Worm (Caenorhabditis elegans): Measurements from ENCODE around the gene sipa-1.
A peak's percentile ranks its signal among the peaks of the same experiment; 100 is the strongest.

The sipa-1 gene

DNA sequence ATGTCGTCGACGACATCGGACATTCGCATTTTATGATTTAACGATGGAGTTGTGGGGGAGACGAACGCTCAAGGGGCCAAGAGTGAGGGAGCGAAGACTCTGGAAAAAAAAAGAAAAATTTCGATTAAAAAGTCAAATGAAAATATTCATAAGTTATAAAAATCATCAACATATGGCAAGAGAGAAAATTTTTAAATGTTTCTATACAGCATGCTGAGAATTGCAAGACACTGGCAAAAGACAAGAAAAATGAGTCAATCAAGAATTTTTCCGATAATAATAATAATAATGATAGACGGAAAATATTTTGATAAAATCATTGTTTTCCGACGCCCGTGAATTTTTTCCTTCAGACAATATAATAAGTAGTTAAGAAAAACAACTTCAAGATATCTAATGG lies at the start of gene sipa-1:
Gene sipa-1 (minus strand): TSS at position 101 of the 400 bp plus-strand sequence.
- no peak for TF ChIP-seq klf-2 (GFP tag; conservative IDR thresholded peaks at IDR 0.05)
- TF ChIP-seq tab-1 (GFP tag; IDR thresholded peaks at IDR 0.05) = no peak
- TF ChIP-seq T22C8.4 (GFP tag; IDR thresholded peaks at IDR 0.05) = no peak
- no peak for TF ChIP-seq ztf-29 (GFP tag; IDR thresholded peaks at IDR 0.05)
- TF ChIP-seq ztf-23 (GFP tag; IDR thresholded peaks at IDR 0.05) = no peak
- TF ChIP-seq med-1 (GFP tag; optimal IDR thresholded peaks at IDR 0.05; ENCODE audit: insufficient read depth) = no peak
- TF ChIP-seq ref-1 (GFP tag; conservative IDR thresholded peaks at IDR 0.05) = no peak
- TF ChIP-seq cog-1 (tag; optimal IDR thresholded peaks at IDR 0.05) = no peak
- TF ChIP-seq flt-1 (GFP tag; IDR thresholded peaks at IDR 0.05) = no peak

ce11 chrV:11686877-11687276 lies 49.8 kb upstream of the sipa-1 start, which contains the start of gene W05E10.2:
TSS of gene W05E10.2 (plus strand) at chrV:11687177.
- TF ChIP-seq klf-2 (GFP tag; conservative IDR thresholded peaks at IDR 0.05) (no peak), cog-1 (tag; optimal IDR thresholded peaks at IDR 0.05) (no peak), med-1 (GFP tag; optimal IDR thresholded peaks at IDR 0.05; ENCODE audit: insufficient read depth) (no peak), ztf-23 (GFP tag; IDR thresholded peaks at IDR 0.05) (no peak), tab-1 (GFP tag; IDR thresholded peaks at IDR 0.05) (no peak), ztf-29 (GFP tag; IDR thresholded peaks at IDR 0.05) (no peak), ref-1 (GFP tag; conservative IDR thresholded peaks at IDR 0.05) (no peak), T22C8.4 (GFP tag; IDR thresholded peaks at IDR 0.05) (no peak), flt-1 (GFP tag; IDR thresholded peaks at IDR 0.05) (no peak)

ce11 chrV:11682858-11683257 lies 45.8 kb upstream of the sipa-1 start:
- TF ChIP-seq flt-1 (GFP tag; IDR thresholded peaks at IDR 0.05) = no peak
- no peak for TF ChIP-seq cog-1 (tag; optimal IDR thresholded peaks at IDR 0.05)
- TF ChIP-seq T22C8.4 (GFP tag; IDR thresholded peaks at IDR 0.05) = no peak
- TF ChIP-seq ref-1 (GFP tag; conservative IDR thresholded peaks at IDR 0.05) = no peak
- TF ChIP-seq ztf-29 (GFP tag; IDR thresholded peaks at IDR 0.05) = no peak
- no peak for TF ChIP-seq med-1 (GFP tag; optimal IDR thresholded peaks at IDR 0.05; ENCODE audit: insufficient read depth)
- no peak for TF ChIP-seq klf-2 (GFP tag; conservative IDR thresholded peaks at IDR 0.05)
- no peak for TF ChIP-seq ztf-23 (GFP tag; IDR thresholded peaks at IDR 0.05)
- TF ChIP-seq tab-1 (GFP tag; IDR thresholded peaks at IDR 0.05) = no peak

ce11 chrV:11680519-11681203 lies 43.6 kb upstream of the sipa-1 start:
- no peak for TF ChIP-seq klf-2 (GFP tag; conservative IDR thresholded peaks at IDR 0.05)
- no peak for TF ChIP-seq cog-1 (tag; optimal IDR thresholded peaks at IDR 0.05)
- no peak for TF ChIP-seq flt-1 (GFP tag; IDR thresholded peaks at IDR 0.05)

- TF ChIP-seq med-1 (GFP tag; optimal IDR thresholded peaks at IDR 0.05; ENCODE audit: insufficient read depth) (no peak), ztf-23 (GFP tag; IDR thresholded peaks at IDR 0.05) (no peak), T22C8.4 (GFP tag; IDR thresholded peaks at IDR 0.05) (no peak), klf-2 (GFP tag; conservative IDR thresholded peaks at IDR 0.05) (no peak), tab-1 (GFP tag; IDR thresholded peaks at IDR 0.05) (no peak)
Measured at ce11 chrV:11677494-11677893, 40.4 kb upstream of the sipa-1 start.

ce11 chrV:11677030-11677429 lies 39.9 kb upstream of the sipa-1 start:
- TF ChIP-seq med-1 (GFP tag; optimal IDR thresholded peaks at IDR 0.05; ENCODE audit: insufficient read depth) = no peak
- TF ChIP-seq cog-1 (tag; optimal IDR thresholded peaks at IDR 0.05) = no peak
- no peak for TF ChIP-seq ztf-23 (GFP tag; IDR thresholded peaks at IDR 0.05)
- no peak for TF ChIP-seq klf-2 (GFP tag; conservative IDR thresholded peaks at IDR 0.05)
- no peak for TF ChIP-seq tab-1 (GFP tag; IDR thresholded peaks at IDR 0.05)
- no peak for TF ChIP-seq ztf-29 (GFP tag; IDR thresholded peaks at IDR 0.05)
- TF ChIP-seq ref-1 (GFP tag; conservative IDR thresholded peaks at IDR 0.05) = no peak
- no peak for TF ChIP-seq flt-1 (GFP tag; IDR thresholded peaks at IDR 0.05)
- no peak for TF ChIP-seq T22C8.4 (GFP tag; IDR thresholded peaks at IDR 0.05)

ce11 chrV:11676498-11676897 lies 39.4 kb upstream of the sipa-1 start:
- TF ChIP-seq ztf-23 (GFP tag; IDR thresholded peaks at IDR 0.05) = no peak

DNA sequence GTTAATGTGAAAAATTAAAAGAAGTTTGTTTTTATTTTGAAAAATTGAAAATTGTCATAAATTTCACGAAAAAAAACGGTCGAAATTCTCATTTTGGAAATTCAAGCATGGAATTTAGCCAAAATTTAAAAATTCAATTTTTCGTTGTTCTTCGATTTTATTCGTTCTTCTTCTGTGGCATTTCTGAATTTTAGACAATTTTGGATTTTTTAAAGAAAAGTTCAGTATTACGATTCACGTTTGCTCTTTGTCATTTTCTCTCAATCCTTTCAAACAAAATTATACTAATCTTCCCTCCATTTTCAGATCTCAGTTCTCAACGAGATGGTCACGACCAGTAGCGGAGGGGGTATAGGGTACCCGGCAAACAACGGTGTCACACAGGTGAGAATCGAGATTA lies 38.5 kb upstream of the sipa-1 start, which contains the start of gene ape-1:
Gene ape-1 (plus strand): TSS at position 301 of the 400 bp plus-strand sequence.
- no peak for TF ChIP-seq ztf-23 (GFP tag; IDR thresholded peaks at IDR 0.05)
- TF ChIP-seq med-1 (GFP tag; optimal IDR thresholded peaks at IDR 0.05; ENCODE audit: insufficient read depth) = no peak

ce11 chrV:11674594-11675579 lies 37.8 kb upstream of the sipa-1 start:
- TF ChIP-seq klf-2 (GFP tag; conservative IDR thresholded peaks at IDR 0.05) (0 out of 2 replicates have a peak, but pooled peaks have one; percentile 12), flt-1 (GFP tag; IDR thresholded peaks at IDR 0.05) (no peak)

DNA sequence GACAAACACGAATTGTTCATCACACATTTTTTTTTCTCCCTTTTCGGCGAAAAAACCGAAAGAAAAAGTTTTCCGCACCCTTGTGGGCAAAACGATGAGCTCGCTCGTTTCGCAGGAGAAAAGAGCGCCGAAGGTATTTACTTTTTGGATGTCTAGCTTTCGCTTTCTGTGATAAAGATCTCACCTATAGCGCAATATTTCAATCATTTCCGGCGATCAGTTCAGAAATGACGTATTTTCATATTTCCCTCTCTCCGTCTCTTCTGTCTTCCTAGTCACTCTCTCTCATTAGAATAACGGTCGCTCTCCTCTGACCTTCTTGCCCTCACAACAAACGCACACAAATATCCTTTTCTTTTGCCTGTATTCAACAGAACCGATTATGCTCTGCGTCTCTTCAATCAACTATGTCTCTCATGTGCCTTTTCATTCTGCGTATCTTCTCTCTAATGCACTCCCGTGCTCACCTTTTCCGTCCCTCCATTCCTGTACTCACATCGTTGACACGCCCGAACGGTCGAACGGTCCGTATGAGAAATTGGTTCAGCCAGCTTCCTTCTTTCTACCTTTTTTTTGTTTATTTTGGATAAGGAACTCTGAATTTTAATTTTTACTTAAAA lies 36.8 kb upstream of the sipa-1 start:
- TF ChIP-seq cog-1 (tag; optimal IDR thresholded peaks at IDR 0.05) = peak; percentile 48
- no peak for TF ChIP-seq ztf-29 (GFP tag; IDR thresholded peaks at IDR 0.05)
- TF ChIP-seq med-1 (GFP tag; optimal IDR thresholded peaks at IDR 0.05; ENCODE audit: insufficient read depth) = no peak
- no peak for TF ChIP-seq flt-1 (GFP tag; IDR thresholded peaks at IDR 0.05)
- TF ChIP-seq tab-1 (GFP tag; IDR thresholded peaks at IDR 0.05) = no peak
- TF ChIP-seq ztf-23 (GFP tag; IDR thresholded peaks at IDR 0.05) = no peak
- no peak for TF ChIP-seq T22C8.4 (GFP tag; IDR thresholded peaks at IDR 0.05)
